Fruit fly (Drosophila melanogaster): ENCODE data around the gene CG18787.

The CG18787 gene

dm6 chr2L:12045941-12046855, 47.1 kb upstream of the CG18787 start, which contains the start of gene CG6770 (continued):
- TF ChIP-seq CG5180 (GFP tag; optimal IDR thresholded peaks at IDR 0.05), result peak; percentile 64
- TF ChIP-seq NC2α (GFP tag; optimal IDR thresholded peaks at IDR 0.05), result no peak
- no peak; the same call in 2 of the 3 replicates for TF ChIP-seq CG11560 (tag; IDR thresholded peaks at IDR 0.05)
- peak; percentile 66; the same call in 1 of the 2 replicates for TF ChIP-seq CG10321 (GFP tag; IDR thresholded peaks at IDR 0.05)
- TF ChIP-seq CG15514 (GFP tag; optimal IDR thresholded peaks at IDR 0.05), result peak; percentile 87
- TF ChIP-seq fu2 (GFP tag; optimal IDR thresholded peaks at IDR 0.05), result no peak
- TF ChIP-seq prd (optimal IDR thresholded peaks at IDR 0.05), result no peak
- TF ChIP-seq prd (GFP tag; IDR thresholded peaks at IDR 0.05), result peak; percentile 93
- TF ChIP-seq kah (GFP tag; optimal IDR thresholded peaks at IDR 0.05), result peak; percentile 11
- TF ChIP-seq en (GFP tag; optimal IDR thresholded peaks at IDR 0.05), result no peak
- peak; percentile 87 for TF ChIP-seq CG10366 (GFP tag; IDR thresholded peaks at IDR 0.05)
- peak; percentile 80 for TF ChIP-seq CG12391 (tag; optimal IDR thresholded peaks at IDR 0.05)
- peak; percentile 66; the same call in 1 of the 3 replicates for TF ChIP-seq H15 (GFP tag; IDR thresholded peaks at IDR 0.05)
- TF ChIP-seq CG3281 (GFP tag; optimal IDR thresholded peaks at IDR 0.05), result peak; percentile 85
- peak; percentile 84 for TF ChIP-seq CG2120 (GFP tag; optimal IDR thresholded peaks at IDR 0.05)
- TF ChIP-seq Mad (GFP tag; optimal IDR thresholded peaks at IDR 0.05), result peak; percentile 51
- TF ChIP-seq maf-S (GFP tag; optimal IDR thresholded peaks at IDR 0.05), result peak; percentile 13
- no peak for TF ChIP-seq CG16863 (GFP tag; optimal IDR thresholded peaks at IDR 0.05)
- peak; percentile 60 for TF ChIP-seq CG12155 (GFP tag; optimal IDR thresholded peaks at IDR 0.05)
- peak in 1 of 2 experiments; percentile 33 for TF ChIP-seq Hr78 (GFP tag; optimal IDR thresholded peaks at IDR 0.05)
- TF ChIP-seq CG11085 (GFP tag; IDR thresholded peaks at IDR 0.05), result 0 out of 2 replicates have a peak, but pooled peaks have one; percentile 13
- TF ChIP-seq Abd-B (GFP tag; optimal IDR thresholded peaks at IDR 0.05), result no peak
- peak; percentile 77 for TF ChIP-seq CG12769 (tag; optimal IDR thresholded peaks at IDR 0.05)
- TF ChIP-seq NC2β (GFP tag; optimal IDR thresholded peaks at IDR 0.05), result peak; percentile 7
- peak; percentile 63 for TF ChIP-seq Deaf1 (tag; optimal IDR thresholded peaks at IDR 0.05)
- peak; percentile 81 for TF ChIP-seq CG31441 (GFP tag; IDR thresholded peaks at IDR 0.05)
- TF ChIP-seq CG9437 (GFP tag; optimal IDR thresholded peaks at IDR 0.05), result peak; percentile 77
- peak; percentile 64 for TF ChIP-seq tio (GFP tag; optimal IDR thresholded peaks at IDR 0.05)
- peak; percentile 26 for TF ChIP-seq ERR (GFP tag; optimal IDR thresholded peaks at IDR 0.05)
- peak; percentile 81 for TF ChIP-seq HHEX (GFP tag; optimal IDR thresholded peaks at IDR 0.05)
- no peak for TF ChIP-seq GATAe (GFP tag; conservative IDR thresholded peaks at IDR 0.05)
- peak; percentile 91 for TF ChIP-seq B-H2 (GFP tag; optimal IDR thresholded peaks at IDR 0.05)
- TF ChIP-seq ab (GFP tag; optimal IDR thresholded peaks at IDR 0.05), result no peak
- peak; percentile 78 for TF ChIP-seq Xrp1 (GFP tag; IDR thresholded peaks at IDR 0.05)
- peak; percentile 66 for TF ChIP-seq CG8388 (GFP tag; optimal IDR thresholded peaks at IDR 0.05)
- peak; percentile 84 for TF ChIP-seq fd3F (GFP tag; optimal IDR thresholded peaks at IDR 0.05)
- peak; percentile 52; the same call in 1 of the 3 replicates for TF ChIP-seq otp (GFP tag; IDR thresholded peaks at IDR 0.05)
- peak; percentile 71 for TF ChIP-seq dpn (GFP tag; optimal IDR thresholded peaks at IDR 0.05)
- peak; percentile 39 for TF ChIP-seq HLH54F (GFP tag; optimal IDR thresholded peaks at IDR 0.05)
- peak; percentile 9 for TF ChIP-seq MTF-1 (GFP tag; optimal IDR thresholded peaks at IDR 0.05; ENCODE audit: borderline replicate concordance)
- peak; percentile 92 for TF ChIP-seq CG18599 (GFP tag; optimal IDR thresholded peaks at IDR 0.05)
- TF ChIP-seq ems (GFP tag; optimal IDR thresholded peaks at IDR 0.05), result peak; percentile 14
- TF ChIP-seq CG2889 (GFP tag; IDR thresholded peaks at IDR 0.05), result peak; percentile 70
- TF ChIP-seq esg (GFP tag; conservative IDR thresholded peaks at IDR 0.05), result peak; percentile 73
- TF ChIP-seq CG1647 (GFP tag; optimal IDR thresholded peaks at IDR 0.05), result peak; percentile 57
- peak; percentile 35 for TF ChIP-seq CrebB (tag; optimal IDR thresholded peaks at IDR 0.05)
- peak; percentile 76 for TF ChIP-seq Sry-β (GFP tag; optimal IDR thresholded peaks at IDR 0.05)
- TF ChIP-seq Dp (GFP tag; optimal IDR thresholded peaks at IDR 0.05), result peak; percentile 28

Data from whole organism, embryonic.